Fruit fly (Drosophila melanogaster) whole organism, embryonic: ENCODE results near the gene CG1896.

Experiments
- Atf-2 ChIP-seq: fragments of 200-800 bp; sonication (Bioruptor generic); optimal IDR thresholded peaks from 2 replicates; lab custom pipeline; 2016; ENCODE audit warnings: missing biosample characterization, missing genetic modification characterization
- BtbVII ChIP-seq: fragments of 200-800 bp; sonication (Bioruptor generic); optimal IDR thresholded peaks from 3 replicates; lab custom pipeline; 2017; ENCODE audit warnings: missing biosample characterization, mild to moderate bottlenecking, missing genetic modification characterization
- CG12236 ChIP-seq: fragments of 200-800 bp; sonication (Bioruptor generic); optimal IDR thresholded peaks from 2 replicates; lab custom pipeline; 2016; ENCODE audit warnings: missing biosample characterization, missing genetic modification characterization
- CG12391 ChIP-seq: fragments of 200-800 bp; sonication (Bioruptor generic); optimal IDR thresholded peaks from 3 replicates; lab custom pipeline; 2018; ENCODE audit warnings: missing biosample characterization, mild to moderate bottlenecking, missing genetic modification characterization, moderate library complexity
- CG12942 ChIP-seq: fragments of 200-800 bp; sonication (Bioruptor generic); optimal IDR thresholded peaks from 3 replicates; lab custom pipeline; 2016; ENCODE audit warnings: missing biosample characterization, missing genetic modification characterization
- CG13296 ChIP-seq: fragments of 200-800 bp; sonication (Bioruptor generic); optimal IDR thresholded peaks from 3 replicates; lab custom pipeline; 2018; ENCODE audit warnings: missing biosample characterization, mild to moderate bottlenecking, missing genetic modification characterization
- CG14050 ChIP-seq: fragments of 200-800 bp; sonication (Bioruptor generic); IDR thresholded peaks from 3 replicates; pipeline ENCODE4 v1.3.6; 2022; ENCODE audit warnings: missing biosample characterization, missing genetic modification characterization
- CG17568 ChIP-seq: fragments of 200-800 bp; sonication (Bioruptor generic); optimal IDR thresholded peaks from 2 replicates; lab custom pipeline; 2018; ENCODE audit warnings: missing biosample characterization, mild to moderate bottlenecking, missing genetic modification characterization, moderate library complexity
- CG2202 ChIP-seq: fragments of 200-800 bp; sonication (Bioruptor generic); optimal IDR thresholded peaks from 2 replicates; lab custom pipeline; 2018; ENCODE audit warnings: missing biosample characterization, mild to moderate bottlenecking, missing genetic modification characterization
- CG2875 ChIP-seq: fragments of 200-800 bp; sonication (Bioruptor generic); optimal IDR thresholded peaks from 2 replicates; lab custom pipeline; 2017; ENCODE audit warnings: missing biosample characterization, mild to moderate bottlenecking, missing genetic modification characterization, missing genetic modification reagents
- CG31224 ChIP-seq: fragments of 200-800 bp; sonication (Bioruptor generic); IDR thresholded peaks from 2 replicates; pipeline ENCODE4 v1.3.6; 2022; ENCODE audit warnings: missing biosample characterization, missing genetic modification characterization
- CG32532 ChIP-seq: fragments of 200-800 bp; sonication (Bioruptor generic); IDR thresholded peaks from 2 replicates; pipeline ENCODE4 v1.3.6; 2022; ENCODE audit warnings: missing biosample characterization, missing genetic modification characterization
- CG34224 ChIP-seq: fragments of 200-800 bp; sonication (Bioruptor generic); IDR thresholded peaks from 3 replicates; pipeline ENCODE4 v1.3.6; 2022; ENCODE audit warnings: missing biosample characterization, missing genetic modification characterization; ENCODE audit not compliant: partially characterized antibody
- CG42726 ChIP-seq: fragments of 200-800 bp; sonication (Bioruptor generic); IDR thresholded peaks from 2 replicates; pipeline ENCODE4 v1.3.6; 2022; ENCODE audit warnings: missing biosample characterization, missing genetic modification characterization; ENCODE audit not compliant: partially characterized antibody
- CG6813 ChIP-seq: fragments of 200-800 bp; sonication (Bioruptor generic); optimal IDR thresholded peaks from 2 replicates; lab custom pipeline; 2017; ENCODE audit warnings: missing biosample characterization, missing genetic modification characterization, mild to moderate bottlenecking, moderate library complexity, missing genetic modification reagents
- CG7745 ChIP-seq: fragments of 200-800 bp; sonication (Bioruptor generic); optimal IDR thresholded peaks from 2 replicates; lab custom pipeline; 2018; ENCODE audit warnings: missing biosample characterization, mild to moderate bottlenecking, missing genetic modification characterization, moderate library complexity
- CG7987 ChIP-seq: fragments of 200-800 bp; sonication (Bioruptor generic); optimal IDR thresholded peaks from 2 replicates; lab custom pipeline; 2018; ENCODE audit warnings: missing biosample characterization, mild to moderate bottlenecking, missing genetic modification characterization, moderate library complexity
- CG8478 ChIP-seq: fragments of >200 bp; optimal IDR thresholded peaks from 2 replicates; lab custom pipeline; 2018
- CG9437 ChIP-seq: fragments of 200-800 bp; sonication (Bioruptor generic); optimal IDR thresholded peaks from 2 replicates; lab custom pipeline; 2018; ENCODE audit warnings: missing biosample characterization, mild to moderate bottlenecking, missing genetic modification characterization
- CG9609 ChIP-seq: fragments of 200-800 bp; sonication (Bioruptor generic); optimal IDR thresholded peaks from 3 replicates; lab custom pipeline; 2016; ENCODE audit warnings: missing biosample characterization, missing genetic modification characterization
- Dbx ChIP-seq: fragments of 200-800 bp; sonication (Bioruptor generic); IDR thresholded peaks from 3 replicates; pipeline ENCODE4 v1.3.6; 2022; ENCODE audit warnings: missing biosample characterization, missing genetic modification characterization
- E2f2 ChIP-seq: fragments of 200-800 bp; sonication (Bioruptor generic); IDR thresholded peaks from 2 replicates; pipeline ENCODE4 v1.3.6; 2022; ENCODE audit warnings: missing biosample characterization, missing genetic modification characterization
- H15 ChIP-seq: fragments of 200-800 bp; sonication (Bioruptor generic); IDR thresholded peaks from 3 replicates; pipeline ENCODE4 v1.3.6; 2022; ENCODE audit warnings: missing biosample characterization, missing genetic modification characterization
- H2.0 ChIP-seq: fragments of 200-800 bp; sonication (Bioruptor generic); IDR thresholded peaks from 2 replicates; pipeline ENCODE4 v1.3.6; 2022; ENCODE audit warnings: missing biosample characterization, missing genetic modification characterization
- HLH4C ChIP-seq: fragments of 200-800 bp; sonication (Bioruptor generic); IDR thresholded peaks from 3 replicates; pipeline ENCODE4 v1.3.6; 2022; ENCODE audit warnings: missing biosample characterization, missing genetic modification characterization; ENCODE audit not compliant: partially characterized antibody
- HLHmδ ChIP-seq: fragments of 200-800 bp; sonication (Bioruptor generic); optimal IDR thresholded peaks from 2 replicates; lab custom pipeline; 2018; ENCODE audit warnings: missing biosample characterization, mild to moderate bottlenecking, missing genetic modification characterization, moderate library complexity
- Hand ChIP-seq: fragments of 200-800 bp; sonication (Bioruptor generic); optimal IDR thresholded peaks from 2 replicates; lab custom pipeline; 2017; ENCODE audit warnings: mild to moderate bottlenecking, missing biosample characterization, missing genetic modification reagents, missing genetic modification characterization
- Hr78 ChIP-seq, 2 experiments: fragments of 200-800 bp in 1 of 2; fragments of >200 bp in 1 of 2; sonication (Bioruptor generic) in 1 of 2; optimal IDR thresholded peaks; 2 replicates each; lab custom pipeline; 2017 to 2019; ENCODE audit warnings: missing biosample characterization in 2 of 2, missing genetic modification characterization in 2 of 2, mild to moderate bottlenecking in 1 of 2, moderate library complexity in 1 of 2
- Lim3 ChIP-seq: fragments of 200-800 bp; sonication (Bioruptor generic); IDR thresholded peaks from 2 replicates; pipeline ENCODE4 v1.3.6; 2022; ENCODE audit warnings: missing biosample characterization, missing genetic modification characterization
- Med ChIP-seq: fragments of 200-800 bp; sonication (Bioruptor generic); peaks from one replicate; lab custom pipeline; 2016; ENCODE audit warnings: missing biosample characterization, missing genetic modification characterization, mild to moderate bottlenecking, inconsistent platforms, moderate library complexity
- Nf-YA ChIP-seq: fragments of 200-800 bp; sonication (Bioruptor generic); IDR thresholded peaks from 2 replicates; pipeline ENCODE4 v1.3.6; 2022; ENCODE audit warnings: missing biosample characterization, missing genetic modification characterization
- Nf-YC ChIP-seq: fragments of 200-800 bp; optimal IDR thresholded peaks from 3 replicates; lab custom pipeline; 2019; ENCODE audit warnings: missing biosample characterization, mild to moderate bottlenecking, missing genetic modification characterization, moderate library complexity
- Sox100B ChIP-seq: fragments of 200-800 bp; sonication (Bioruptor generic); optimal IDR thresholded peaks from 3 replicates; lab custom pipeline; 2018; ENCODE audit warnings: missing biosample characterization, mild to moderate bottlenecking, missing genetic modification characterization
- Vsx1 ChIP-seq: fragments of 200-800 bp; sonication (Bioruptor generic); optimal IDR thresholded peaks from 2 replicates; lab custom pipeline; 2017; ENCODE audit warnings: missing biosample characterization, mild to moderate bottlenecking, missing genetic modification characterization, missing genetic modification reagents
- ap ChIP-seq: fragments of 200-800 bp; sonication (Bioruptor generic); IDR thresholded peaks from 2 replicates; pipeline ENCODE4 v1.3.6; 2022; ENCODE audit warnings: missing biosample characterization, missing genetic modification characterization
- bowl ChIP-seq: fragments of 200-800 bp; sonication (Bioruptor generic); IDR thresholded peaks from 2 replicates; pipeline ENCODE4 v1.3.6; 2022; ENCODE audit warnings: missing biosample characterization, missing genetic modification characterization
- ci ChIP-seq: fragments of 200-800 bp; sonication (Bioruptor generic); IDR thresholded peaks from 3 replicates; pipeline ENCODE4 v1.3.6; 2022; ENCODE audit warnings: missing biosample characterization, missing genetic modification characterization
- crp ChIP-seq, 2 experiments: fragments of 200-800 bp; sonication (Bioruptor generic); optimal IDR thresholded peaks; 2 replicates in 1 of 2; 3 replicates in 1 of 2; lab custom pipeline; 2017; ENCODE audit warnings: missing biosample characterization in 2 of 2, missing genetic modification characterization in 2 of 2, mild to moderate bottlenecking in 1 of 2, moderate library complexity in 1 of 2
- dysf ChIP-seq: fragments of 200-800 bp; sonication (Bioruptor generic); IDR thresholded peaks from 3 replicates; pipeline ENCODE4 v1.3.6; 2022; ENCODE audit warnings: missing biosample characterization, missing genetic modification characterization
- ems ChIP-seq: fragments of 200-800 bp; sonication (Bioruptor generic); optimal IDR thresholded peaks from 3 replicates; lab custom pipeline; 2016; ENCODE audit warnings: missing biosample characterization, missing genetic modification characterization
- fd3F ChIP-seq: fragments of 200-800 bp; sonication (Bioruptor generic); optimal IDR thresholded peaks from 2 replicates; lab custom pipeline; 2018; ENCODE audit warnings: missing biosample characterization, mild to moderate bottlenecking, missing genetic modification characterization, moderate library complexity
- gt ChIP-seq: fragments of 200-800 bp; sonication (Bioruptor generic); IDR thresholded peaks from 2 replicates; pipeline ENCODE4 v1.3.6; 2022; ENCODE audit warnings: missing biosample characterization, missing genetic modification characterization
- lmd ChIP-seq: fragments of 200-800 bp; sonication (Bioruptor generic); IDR thresholded peaks from 2 replicates; pipeline ENCODE4 v1.3.6; 2022; ENCODE audit warnings: missing biosample characterization, missing genetic modification characterization
- org-1 ChIP-seq: fragments of 200-800 bp; sonication (Bioruptor generic); optimal IDR thresholded peaks from 2 replicates; lab custom pipeline; 2017; ENCODE audit warnings: missing biosample characterization, missing genetic modification characterization
- pan ChIP-seq, 4 experiments: fragments of >200 bp in 3 of 4; fragments of 200-800 bp in 1 of 4; sonication (Bioruptor generic) in 1 of 4; optimal IDR thresholded peaks in 3 of 4; IDR thresholded peaks in 1 of 4; 2 replicates each; pipeline versions ENCODE4 v1.3.6 to Lab custom; 2017 to 2022; ENCODE audit warnings: missing biosample characterization in 2 of 4, missing genetic modification characterization in 2 of 4, mixed read lengths in 1 of 4
- pfk ChIP-seq: fragments of 200-800 bp; sonication (Bioruptor generic); optimal IDR thresholded peaks from 2 replicates; lab custom pipeline; 2018; ENCODE audit warnings: missing biosample characterization, mild to moderate bottlenecking, missing genetic modification characterization, moderate library complexity
- sisA ChIP-seq: fragments of 200-800 bp; sonication (Bioruptor generic); IDR thresholded peaks from 2 replicates; pipeline ENCODE4 v1.3.6; 2022; ENCODE audit warnings: missing biosample characterization, missing genetic modification characterization
- slou ChIP-seq: fragments of 200-800 bp; sonication (Bioruptor generic); optimal IDR thresholded peaks from 3 replicates; lab custom pipeline; 2016; ENCODE audit warnings: missing biosample characterization, missing genetic modification characterization
- trem ChIP-seq: fragments of 200-800 bp; optimal IDR thresholded peaks from 3 replicates; lab custom pipeline; 2019; ENCODE audit warnings: missing biosample characterization, mild to moderate bottlenecking, missing genetic modification characterization, moderate library complexity
- usp ChIP-seq: fragments of >200 bp; optimal IDR thresholded peaks from 2 replicates; lab custom pipeline; 2017; ENCODE audit warnings: missing biosample characterization, missing genetic modification characterization
- vfl ChIP-seq: fragments of 200-800 bp; sonication (Bioruptor generic); optimal IDR thresholded peaks from 2 replicates; lab custom pipeline; 2016; ENCODE audit warnings: missing biosample characterization, missing genetic modification characterization

Gene CG1896

DNA sequence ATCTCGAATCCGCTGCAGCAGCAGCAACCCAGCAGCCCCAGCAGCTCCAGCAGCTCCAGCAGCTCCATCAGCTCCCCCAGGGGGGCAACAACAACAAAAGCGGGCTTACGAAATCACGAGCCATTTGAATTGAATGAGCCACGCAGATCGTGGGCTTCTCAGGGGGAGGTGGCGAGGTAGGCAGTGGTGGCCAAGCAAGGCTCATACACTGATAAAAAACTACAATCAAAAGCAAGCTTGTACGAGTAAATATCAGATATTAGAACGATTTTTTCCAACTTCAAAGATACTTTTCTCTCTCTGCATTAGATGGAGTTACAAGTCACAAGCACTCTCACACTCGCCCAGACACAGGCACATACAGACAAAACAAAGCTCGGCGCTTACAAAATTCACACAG lies 34.9 kb upstream of the CG1896 start (continued):
- TF ChIP-seq CG13296 (GFP tag; lab: Kevin White, UChicago): peak; percentile 28
- TF ChIP-seq H15: peak; percentile 55; the same call in 1 of the 3 replicates
- TF ChIP-seq CG17568 (GFP tag; lab: Kevin White, UChicago): no peak
- no peak for TF ChIP-seq Nf-YA (GFP tag; lab: Robert Waterston, UW)
- no peak for TF ChIP-seq Atf-2 (GFP tag; lab: Kevin White, UChicago)
- TF ChIP-seq HLH4C (GFP tag; lab: Robert Waterston, UW): no peak
- no peak for TF ChIP-seq trem (tag; lab: Kevin White, UChicago)
- no peak for TF ChIP-seq Sox100B
- TF ChIP-seq dysf (GFP tag; lab: Robert Waterston, UW): peak; percentile 66
- no peak for TF ChIP-seq Hr78 (GFP tag; optimal IDR thresholded peaks at IDR 0.05; lab: Kevin White, UChicago)
- no peak for TF ChIP-seq org-1 (GFP tag; lab: Kevin White, UChicago)
- TF ChIP-seq H2.0 (GFP tag; lab: Robert Waterston, UW): 0 out of 2 replicates have a peak, but pooled peaks have one; percentile 23
- no peak for TF ChIP-seq fd3F (GFP tag; lab: Kevin White, UChicago)
- TF ChIP-seq ci (GFP tag; lab: Robert Waterston, UW): peak; percentile 65; the same call in 1 of the 3 replicates
- no peak for TF ChIP-seq Lim3
- TF ChIP-seq CG12391 (tag; lab: Kevin White, UChicago): no peak
- no peak for TF ChIP-seq CG2875 (GFP tag; lab: Kevin White, UChicago)
- no peak for TF ChIP-seq Hand (GFP tag; lab: Kevin White, UChicago)
- peak; percentile 46; the same call in 1 of the 2 replicates for TF ChIP-seq lmd (GFP tag; lab: Robert Waterston, UW)
- no peak for TF ChIP-seq CG7987 (GFP tag; lab: Kevin White, UChicago)
- no peak for TF ChIP-seq usp (GFP tag; lab: Kevin White, UChicago)
- peak; percentile 18 for TF ChIP-seq Nf-YC (tag; lab: Kevin White, UChicago)
- no peak for TF ChIP-seq CG34224
- TF ChIP-seq sisA (GFP tag; lab: Robert Waterston, UW): peak; percentile 51; the same call in 1 of the 2 replicates
- TF ChIP-seq slou (GFP tag; lab: Kevin White, UChicago): no peak
- no peak for TF ChIP-seq gt
- TF ChIP-seq BtbVII: no peak
- 0 out of 3 replicates have a peak, but pooled peaks have one; percentile 37 for TF ChIP-seq CG14050 (GFP tag; lab: Robert Waterston, UW)
- no peak for TF ChIP-seq Dbx (GFP tag; lab: Robert Waterston, UW)
- no peak for TF ChIP-seq CG6813 (GFP tag; lab: Kevin White, UChicago)
- TF ChIP-seq ap (GFP tag; lab: Robert Waterston, UW): no peak
- TF ChIP-seq crp (GFP tag; optimal IDR thresholded peaks at IDR 0.05; lab: Kevin White, UChicago): no peak
- TF ChIP-seq CG42726: no peak
- TF ChIP-seq bowl (GFP tag; lab: Robert Waterston, UW): no peak
- no peak for TF ChIP-seq CG9609 (GFP tag; lab: Kevin White, UChicago)
- TF ChIP-seq Vsx1 (GFP tag; lab: Kevin White, UChicago): no peak
- TF ChIP-seq CG31224: no peak
- TF ChIP-seq pan (optimal IDR thresholded peaks at IDR 0.05; lab: Kevin White, UChicago): no peak
- TF ChIP-seq pan (GFP tag; optimal IDR thresholded peaks at IDR 0.05 in 1 of 2, IDR thresholded peaks at IDR 0.05 in 1 of 2): peak in 1 of 2 experiments; percentile 48
- TF ChIP-seq CG8478 (lab: Kevin White, UChicago): no peak
- TF ChIP-seq Med: peak; percentile 19
- TF ChIP-seq pfk (GFP tag; lab: Kevin White, UChicago): no peak
- no peak for TF ChIP-seq CG12942 (GFP tag; lab: Kevin White, UChicago)
- peak; percentile 50; the same call in 1 of the 2 replicates for TF ChIP-seq CG32532 (GFP tag; lab: Robert Waterston, UW)
- no peak for TF ChIP-seq ems (GFP tag; lab: Kevin White, UChicago)
- no peak for TF ChIP-seq CG9437 (GFP tag; lab: Kevin White, UChicago)
- no peak for TF ChIP-seq CG7745 (tag; lab: Kevin White, UChicago)
- TF ChIP-seq HLHmδ (GFP tag; lab: Kevin White, UChicago): no peak
- no peak for TF ChIP-seq vfl (GFP tag; lab: Kevin White, UChicago)
- TF ChIP-seq E2f2 (GFP tag; lab: Robert Waterston, UW): no peak
- no peak for TF ChIP-seq CG12236 (GFP tag; lab: Kevin White, UChicago)
- no peak for TF ChIP-seq CG2202
